Fruit fly (Drosophila melanogaster): ENCODE results near the gene Cpr12A.

The Cpr12A gene

DNA sequence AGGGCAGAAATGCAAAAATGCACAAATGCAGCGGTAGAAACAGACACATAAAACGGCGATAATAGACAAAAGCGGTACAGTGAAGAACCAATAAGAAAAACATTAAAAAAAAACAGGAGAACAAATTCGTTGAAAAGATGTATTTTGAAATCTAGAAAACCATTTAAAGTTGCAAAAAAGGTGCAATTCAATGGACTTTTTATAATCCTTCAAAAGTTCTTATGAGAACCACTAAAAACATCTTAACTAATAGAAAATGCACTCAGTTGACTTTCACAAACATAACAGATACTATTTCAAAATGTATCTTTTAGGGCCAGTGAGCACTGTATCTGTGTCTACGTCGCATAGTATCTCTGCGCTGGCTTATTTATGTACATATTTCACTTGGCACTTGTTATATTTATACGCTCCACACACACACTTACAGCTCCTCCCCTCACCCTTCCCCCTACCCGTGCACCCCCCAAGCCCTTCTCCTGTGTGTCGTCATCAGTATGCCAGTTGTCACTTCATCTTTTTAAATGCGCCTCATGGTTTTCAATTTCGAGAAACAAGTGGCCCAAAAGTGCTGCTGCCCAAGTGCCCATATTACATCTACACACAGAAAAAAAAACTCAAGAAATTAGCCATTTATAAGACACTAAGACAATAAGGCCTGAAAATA, 22.2 kb downstream of the Cpr12A start:
- TF ChIP-seq tj (GFP tag; optimal IDR thresholded peaks at IDR 0.05) = peak; percentile 45
- peak; percentile 39 for TF ChIP-seq bab1 (GFP tag; optimal IDR thresholded peaks at IDR 0.05)
- TF ChIP-seq CG7045 (GFP tag; optimal IDR thresholded peaks at IDR 0.05) = no peak
- TF ChIP-seq pad (GFP tag; optimal IDR thresholded peaks at IDR 0.05) = no peak
- TF ChIP-seq CG14711 (tag; optimal IDR thresholded peaks at IDR 0.05) = no peak
- no peak for TF ChIP-seq ovo (GFP tag; optimal IDR thresholded peaks at IDR 0.05)
- TF ChIP-seq CG7101 (tag; optimal IDR thresholded peaks at IDR 0.05) = peak; percentile 11
- no peak for TF ChIP-seq Hr96 (GFP tag; optimal IDR thresholded peaks at IDR 0.05)
- TF ChIP-seq CG5204 (GFP tag; optimal IDR thresholded peaks at IDR 0.05) = no peak
- TF ChIP-seq CG12768 (GFP tag; optimal IDR thresholded peaks at IDR 0.05) = no peak
- no peak for TF ChIP-seq Crg-1 (GFP tag; optimal IDR thresholded peaks at IDR 0.05)
- no peak for TF ChIP-seq CG1620 (GFP tag; optimal IDR thresholded peaks at IDR 0.05)
- no peak for TF ChIP-seq kay (GFP tag; ENCODE audit: borderline replicate concordance)
- peak; percentile 5 for TF ChIP-seq toe (GFP tag; optimal IDR thresholded peaks at IDR 0.05)
- TF ChIP-seq cnc (optimal IDR thresholded peaks at IDR 0.05) = no peak
- TF ChIP-seq cic (GFP tag; optimal IDR thresholded peaks at IDR 0.05) = no peak

DNA sequence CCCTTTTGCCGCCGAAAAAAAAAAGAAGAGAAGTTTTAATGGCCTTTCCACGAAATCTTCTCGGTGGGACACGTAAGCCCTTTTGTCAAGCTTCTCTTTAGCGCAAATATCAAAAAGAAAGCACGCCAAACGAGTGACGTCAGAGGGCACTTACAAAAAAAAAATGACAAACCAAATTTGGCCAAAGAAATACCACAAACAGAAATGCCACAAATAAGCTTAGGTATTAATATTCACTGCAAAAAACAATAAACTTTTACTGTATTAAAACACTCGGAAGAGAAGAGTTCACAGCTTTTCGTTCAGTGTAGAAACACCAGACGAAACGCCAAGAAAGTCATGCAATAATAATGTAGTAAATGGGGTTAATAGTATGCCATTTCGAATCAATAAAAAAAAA, 24.7 kb downstream of the Cpr12A start:
- TF ChIP-seq bab1 (GFP tag; optimal IDR thresholded peaks at IDR 0.05) = peak; percentile 86
- peak; percentile 47 for TF ChIP-seq CG7101 (tag; optimal IDR thresholded peaks at IDR 0.05)
- no peak for TF ChIP-seq ovo (GFP tag; optimal IDR thresholded peaks at IDR 0.05)
- TF ChIP-seq CG7045 (GFP tag; optimal IDR thresholded peaks at IDR 0.05) = no peak
- TF ChIP-seq CG14711 (tag; optimal IDR thresholded peaks at IDR 0.05) = peak; percentile 67
- no peak for TF ChIP-seq cic (GFP tag; optimal IDR thresholded peaks at IDR 0.05)
- TF ChIP-seq tj (GFP tag; optimal IDR thresholded peaks at IDR 0.05) = no peak
- peak; percentile 31 for TF ChIP-seq pad (GFP tag; optimal IDR thresholded peaks at IDR 0.05)
- TF ChIP-seq CG11617 (GFP tag; optimal IDR thresholded peaks at IDR 0.05) = no peak
- no peak for TF ChIP-seq cnc (optimal IDR thresholded peaks at IDR 0.05)
- no peak for TF ChIP-seq CG12768 (GFP tag; optimal IDR thresholded peaks at IDR 0.05)
- peak; percentile 12 for TF ChIP-seq Mnt (GFP tag; optimal IDR thresholded peaks at IDR 0.05)
- no peak for TF ChIP-seq toe (GFP tag; optimal IDR thresholded peaks at IDR 0.05)
- no peak for TF ChIP-seq Clk (GFP tag; optimal IDR thresholded peaks at IDR 0.05)
- peak; percentile 11 for TF ChIP-seq CG5204 (GFP tag; optimal IDR thresholded peaks at IDR 0.05)
- no peak for TF ChIP-seq kay (GFP tag; ENCODE audit: borderline replicate concordance)
- peak; percentile 45 for TF ChIP-seq CG1620 (GFP tag; optimal IDR thresholded peaks at IDR 0.05)
- no peak for TF ChIP-seq Hr96 (GFP tag; optimal IDR thresholded peaks at IDR 0.05)
- no peak for TF ChIP-seq Crg-1 (GFP tag; optimal IDR thresholded peaks at IDR 0.05)
- TF ChIP-seq CG33017 (tag; optimal IDR thresholded peaks at IDR 0.05) = peak; percentile 0

DNA sequence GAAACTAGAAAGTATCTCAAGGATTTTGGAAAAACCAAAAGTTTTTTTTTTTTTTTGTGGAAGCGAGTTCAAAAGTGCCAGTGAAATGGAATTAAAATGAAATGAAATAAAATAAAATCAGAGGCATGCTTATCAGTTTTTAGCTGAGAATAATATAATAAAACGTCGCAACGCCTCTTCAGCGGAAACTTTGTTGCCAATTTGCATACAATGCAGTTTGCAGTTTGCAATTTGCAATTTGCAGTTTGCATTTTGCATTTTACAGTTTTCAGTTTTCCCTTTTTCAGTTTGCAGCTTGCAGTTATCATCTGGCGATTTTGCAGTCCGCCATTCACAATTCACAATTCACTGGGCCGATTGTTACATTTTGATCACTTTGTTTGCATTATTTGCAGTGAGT, 25.4 kb downstream of the Cpr12A start:
- no peak for TF ChIP-seq ovo (GFP tag; optimal IDR thresholded peaks at IDR 0.05)
- TF ChIP-seq tj (GFP tag; optimal IDR thresholded peaks at IDR 0.05) = peak; percentile 96
- no peak for TF ChIP-seq toe (GFP tag; optimal IDR thresholded peaks at IDR 0.05)

DNA sequence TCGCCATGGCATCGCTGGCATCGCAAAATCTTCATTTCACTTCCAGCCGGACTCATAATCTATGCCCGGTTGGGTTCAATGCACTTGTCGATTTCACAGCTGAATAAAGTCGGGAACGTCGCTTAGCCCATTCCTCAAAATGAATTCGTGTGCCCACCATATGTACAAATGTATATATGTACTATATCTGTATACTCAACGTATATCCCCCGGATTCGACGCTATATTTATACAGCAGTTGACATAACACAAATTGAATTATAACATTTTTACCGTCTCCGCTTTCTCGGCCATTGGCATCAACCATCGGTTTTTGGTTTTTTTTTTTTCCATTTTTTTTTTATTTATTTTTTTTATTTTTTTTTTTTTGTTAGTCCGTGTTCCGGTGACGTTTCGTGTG, 26.8 kb downstream of the Cpr12A start:
- peak; percentile 22 for TF ChIP-seq kay (GFP tag; ENCODE audit: borderline replicate concordance)
- TF ChIP-seq CG1620 (GFP tag; optimal IDR thresholded peaks at IDR 0.05) = peak; percentile 15
- no peak for TF ChIP-seq CG12768 (GFP tag; optimal IDR thresholded peaks at IDR 0.05)

DNA sequence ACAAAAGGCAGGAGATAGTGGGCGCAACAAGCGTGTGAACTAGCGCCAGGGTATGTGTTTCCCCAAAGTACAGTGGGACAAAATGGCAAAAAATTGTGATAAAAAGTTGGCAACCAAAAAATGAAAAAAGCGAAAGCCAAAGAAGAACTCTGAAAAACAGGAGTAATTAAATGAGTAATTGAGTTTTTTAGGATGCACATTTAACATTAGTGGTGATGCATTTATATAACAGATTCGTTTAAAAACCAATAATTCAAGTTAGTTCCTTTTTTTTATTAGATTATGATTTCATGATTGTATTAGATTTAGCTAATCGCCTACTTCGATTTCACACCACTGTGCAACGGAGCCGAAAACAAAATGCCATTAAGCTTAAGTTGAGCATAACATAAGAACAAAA, 28.9 kb downstream of the Cpr12A start:
- TF ChIP-seq CG1620 (GFP tag; optimal IDR thresholded peaks at IDR 0.05) (no peak), CG11617 (GFP tag; optimal IDR thresholded peaks at IDR 0.05) (no peak), Mnt (GFP tag; optimal IDR thresholded peaks at IDR 0.05) (no peak), pad (GFP tag; optimal IDR thresholded peaks at IDR 0.05) (no peak), CG5204 (GFP tag; optimal IDR thresholded peaks at IDR 0.05) (no peak), ovo (GFP tag; optimal IDR thresholded peaks at IDR 0.05) (no peak), bab1 (GFP tag; optimal IDR thresholded peaks at IDR 0.05) (peak; percentile 15), CG33017 (tag; optimal IDR thresholded peaks at IDR 0.05) (no peak), tj (GFP tag; optimal IDR thresholded peaks at IDR 0.05) (peak; percentile 3), cic (GFP tag; optimal IDR thresholded peaks at IDR 0.05) (no peak), toe (GFP tag; optimal IDR thresholded peaks at IDR 0.05) (no peak), cnc (optimal IDR thresholded peaks at IDR 0.05) (no peak), Hr96 (GFP tag; optimal IDR thresholded peaks at IDR 0.05) (no peak), CG14711 (tag; optimal IDR thresholded peaks at IDR 0.05) (no peak), Crg-1 (GFP tag; optimal IDR thresholded peaks at IDR 0.05) (no peak), kay (GFP tag; ENCODE audit: borderline replicate concordance) (no peak), CG12768 (GFP tag; optimal IDR thresholded peaks at IDR 0.05) (no peak), CG7045 (GFP tag; optimal IDR thresholded peaks at IDR 0.05) (no peak), Clk (GFP tag; optimal IDR thresholded peaks at IDR 0.05) (no peak), CG7101 (tag; optimal IDR thresholded peaks at IDR 0.05) (peak; percentile 11)

DNA sequence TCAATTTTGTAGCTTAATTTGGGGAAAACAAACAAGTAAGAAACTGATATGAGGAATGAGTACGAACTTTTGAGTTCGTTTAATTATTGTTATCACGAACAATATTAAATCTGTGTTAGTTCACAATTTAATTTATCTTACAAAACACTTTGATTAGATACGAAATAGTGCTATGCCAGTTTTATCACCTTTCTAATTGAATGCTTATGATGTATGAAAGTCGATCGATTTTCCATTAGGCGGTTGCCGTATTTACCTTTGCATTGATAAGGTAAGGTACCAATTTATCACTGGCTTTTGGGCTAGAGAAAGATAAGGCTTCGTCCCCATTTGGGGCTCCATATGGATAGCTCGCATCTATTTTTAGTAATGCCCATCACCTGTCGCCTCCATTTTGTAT, 35.9 kb downstream of the Cpr12A start:
- no peak for TF ChIP-seq Hr96 (GFP tag; optimal IDR thresholded peaks at IDR 0.05)
- no peak for TF ChIP-seq Clk (GFP tag; optimal IDR thresholded peaks at IDR 0.05)
- TF ChIP-seq cic (GFP tag; optimal IDR thresholded peaks at IDR 0.05) = no peak
- no peak for TF ChIP-seq tj (GFP tag; optimal IDR thresholded peaks at IDR 0.05)
- TF ChIP-seq CG33017 (tag; optimal IDR thresholded peaks at IDR 0.05) = no peak
- no peak for TF ChIP-seq CG7101 (tag; optimal IDR thresholded peaks at IDR 0.05)
- no peak for TF ChIP-seq ovo (GFP tag; optimal IDR thresholded peaks at IDR 0.05)
- TF ChIP-seq CG11617 (GFP tag; optimal IDR thresholded peaks at IDR 0.05) = no peak
- TF ChIP-seq toe (GFP tag; optimal IDR thresholded peaks at IDR 0.05) = no peak
